Worm (Caenorhabditis elegans) whole organism, mixed stage, embryonic: ENCODE data around the gene Y61A9LA.7.

Source experiments
- M03D4.4 ChIP-seq: sonication (generic microtip); optimal IDR thresholded peaks from 2 replicates; lab custom pipeline; 2017; ENCODE audit warnings: mild to moderate bottlenecking, missing genetic modification characterization, missing compliant biosample characterization
- ceh-39 ChIP-seq: fragments of 150-350 bp; optimal IDR thresholded peaks from 2 replicates; lab custom pipeline; 2014; ENCODE audit warnings: missing biosample characterization, missing genetic modification characterization
- ceh-43 ChIP-seq: fragments of 200-800 bp; sonication (Bioruptor generic); optimal IDR thresholded peaks from 2 replicates; lab custom pipeline; 2018; ENCODE audit warnings: mild to moderate bottlenecking, missing genetic modification characterization, moderate library complexity, missing compliant biosample characterization
- ceh-83 ChIP-seq: fragments of 200-800 bp; sonication (Bioruptor generic); optimal IDR thresholded peaks from 2 replicates; lab custom pipeline; 2018; ENCODE audit warnings: mild to moderate bottlenecking, missing genetic modification characterization, missing compliant biosample characterization
- ces-1 ChIP-seq: fragments of 150-350 bp; optimal IDR thresholded peaks from 2 replicates; lab custom pipeline; 2014; ENCODE audit warnings: missing biosample characterization, missing genetic modification reagents, missing genetic modification characterization
- drap-1 ChIP-seq: fragments of 200-800 bp; sonication (Bioruptor generic); optimal IDR thresholded peaks from 3 replicates; lab custom pipeline; 2018; ENCODE audit warnings: mild to moderate bottlenecking, missing genetic modification characterization, missing compliant biosample characterization
- elt-3 ChIP-seq: fragments of 150-350 bp; optimal IDR thresholded peaks from 2 replicates; lab custom pipeline; 2014; ENCODE audit warnings: missing biosample characterization, missing genetic modification characterization
- flh-1 ChIP-seq: fragments of 200-800 bp; sonication (Bioruptor generic); optimal IDR thresholded peaks from 2 replicates; lab custom pipeline; 2018; ENCODE audit warnings: mild to moderate bottlenecking, missing genetic modification characterization, moderate library complexity, missing compliant biosample characterization
- ham-2 ChIP-seq: fragments of 200-800 bp; sonication (Bioruptor generic); optimal IDR thresholded peaks from 2 replicates; lab custom pipeline; 2018; ENCODE audit warnings: mild to moderate bottlenecking, missing genetic modification characterization, missing compliant biosample characterization
- hlh-1 ChIP-seq: fragments of 150-350 bp; optimal IDR thresholded peaks from 2 replicates; lab custom pipeline; 2014; ENCODE audit warnings: missing biosample characterization, missing genetic modification reagents, missing genetic modification characterization
- lin-13 ChIP-seq: fragments of 150-350 bp; optimal IDR thresholded peaks from 2 replicates; lab custom pipeline; 2014; ENCODE audit warnings: missing biosample characterization, missing genetic modification characterization
- lin-32 ChIP-seq: fragments of 200-800 bp; sonication (Bioruptor generic); optimal IDR thresholded peaks from 2 replicates; lab custom pipeline; 2018; ENCODE audit warnings: mild to moderate bottlenecking, missing genetic modification characterization, missing compliant biosample characterization
- mab-5 ChIP-seq: fragments of 150-350 bp; optimal IDR thresholded peaks from 2 replicates; lab custom pipeline; 2014; ENCODE audit warnings: missing biosample characterization, missing genetic modification characterization
- mls-2 ChIP-seq: sonication (generic microtip); optimal IDR thresholded peaks from 2 replicates; lab custom pipeline; 2016; ENCODE audit warnings: mild to moderate bottlenecking, missing genetic modification characterization, moderate library complexity, missing compliant biosample characterization
- nhr-12 ChIP-seq: fragments of 150-350 bp; optimal IDR thresholded peaks from 2 replicates; lab custom pipeline; 2014; ENCODE audit warnings: missing biosample characterization, missing genetic modification characterization
- nhr-237 ChIP-seq: fragments of 150-350 bp; optimal IDR thresholded peaks from 2 replicates; lab custom pipeline; 2014; ENCODE audit warnings: missing biosample characterization, missing genetic modification characterization
- nhr-28 ChIP-seq: fragments of 150-350 bp; optimal IDR thresholded peaks from 2 replicates; lab custom pipeline; 2014; ENCODE audit warnings: missing biosample characterization, missing genetic modification characterization
- nhr-76 ChIP-seq: sonication (generic microtip); optimal IDR thresholded peaks from 2 replicates; lab custom pipeline; 2017; ENCODE audit warnings: missing biosample characterization, missing genetic modification characterization
- pha-4 ChIP-seq: fragments of 150-350 bp; optimal IDR thresholded peaks from 2 replicates; lab custom pipeline; 2018; ENCODE audit warnings: missing biosample characterization, missing genetic modification reagents, missing genetic modification characterization
- sem-2 ChIP-seq: fragments of 200-800 bp; sonication (Bioruptor generic); optimal IDR thresholded peaks from 2 replicates; lab custom pipeline; 2018; ENCODE audit warnings: mild to moderate bottlenecking, missing genetic modification characterization, missing compliant biosample characterization
- snpc-4 ChIP-seq: fragments of 150-350 bp; optimal IDR thresholded peaks from 2 replicates; lab custom pipeline; 2014; ENCODE audit warnings: missing biosample characterization, missing genetic modification characterization
- sptf-1 ChIP-seq: sonication (generic microtip); optimal IDR thresholded peaks from 2 replicates; lab custom pipeline; 2017; ENCODE audit warnings: mild to moderate bottlenecking, missing genetic modification characterization, moderate library complexity, missing compliant biosample characterization
- tbx-8 ChIP-seq: fragments of 200-800 bp; sonication (Bioruptor generic); optimal IDR thresholded peaks from 2 replicates; lab custom pipeline; 2018; ENCODE audit warnings: mild to moderate bottlenecking, missing genetic modification characterization, moderate library complexity, missing compliant biosample characterization
- unc-39 ChIP-seq: fragments of 150-350 bp; optimal IDR thresholded peaks from 2 replicates; lab custom pipeline; 2014; ENCODE audit warnings: missing biosample characterization, missing genetic modification characterization
- unc-62 ChIP-seq: fragments of 150-350 bp; optimal IDR thresholded peaks from 2 replicates; lab custom pipeline; 2014; ENCODE audit warnings: missing biosample characterization, missing genetic modification reagents, missing genetic modification characterization
- zip-8 ChIP-seq: fragments of 150-350 bp; optimal IDR thresholded peaks from 2 replicates; lab custom pipeline; 2014; ENCODE audit warnings: missing biosample characterization, missing genetic modification characterization
- ztf-11 ChIP-seq: fragments of 150-350 bp; optimal IDR thresholded peaks from 2 replicates; lab custom pipeline; 2014; ENCODE audit warnings: missing biosample characterization, missing genetic modification characterization

The Y61A9LA.7 gene

DNA sequence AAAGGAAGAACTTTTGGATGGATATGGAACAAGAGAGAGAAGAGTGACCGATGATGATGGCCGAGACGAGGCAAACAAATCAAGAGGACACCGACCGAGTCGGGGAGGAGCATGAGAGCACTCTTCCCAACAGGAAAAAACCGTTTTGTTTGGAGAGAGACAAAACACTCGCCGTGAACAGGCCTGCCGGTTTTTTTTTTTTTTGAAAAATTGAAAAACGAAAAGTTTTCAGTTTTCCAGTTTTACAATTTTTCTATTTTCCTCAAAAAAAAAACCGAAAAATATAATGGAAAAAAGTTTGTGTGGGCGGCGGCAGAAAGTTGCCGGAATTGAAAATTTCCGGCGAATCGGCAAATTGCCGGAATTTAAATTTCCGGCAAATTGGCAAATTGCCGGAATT is at the start of gene Y61A9LA.7:
Y61A9LA.7 (minus strand) TSS at position 101 of the 400 bp plus-strand sequence.
- TF ChIP-seq ceh-83 (GFP tag; lab: Kevin White, UChicago), result no peak
- no peak for TF ChIP-seq unc-39 (tag; lab: Kevin White, UChicago)
- TF ChIP-seq ces-1 (GFP tag; lab: Kevin White, UChicago), result no peak
- TF ChIP-seq zip-8 (tag; lab: Kevin White, UChicago), result no peak
- no peak for TF ChIP-seq sem-2
- TF ChIP-seq ceh-43, result no peak
- no peak for TF ChIP-seq ceh-39 (tag; lab: Kevin White, UChicago)
- no peak for TF ChIP-seq ham-2
- TF ChIP-seq snpc-4 (tag; lab: Kevin White, UChicago), result no peak
- no peak for TF ChIP-seq nhr-76 (tag; lab: Kevin White, UChicago)
- no peak for TF ChIP-seq drap-1 (GFP tag; lab: Kevin White, UChicago)
- TF ChIP-seq sptf-1 (tag; lab: Kevin White, UChicago), result no peak
- TF ChIP-seq unc-62 (GFP tag; lab: Kevin White, UChicago), result no peak
- no peak for TF ChIP-seq ztf-11 (tag; lab: Kevin White, UChicago)
- no peak for TF ChIP-seq nhr-237 (tag; lab: Kevin White, UChicago)

- TF ChIP-seq nhr-76 (tag; lab: Kevin White, UChicago) (no peak), tbx-8 (GFP tag; lab: Kevin White, UChicago) (no peak), hlh-1 (tag; lab: Kevin White, UChicago) (no peak), ceh-39 (tag; lab: Kevin White, UChicago) (no peak), sem-2 (no peak), nhr-237 (tag; lab: Kevin White, UChicago) (no peak), mls-2 (tag; lab: Kevin White, UChicago) (no peak), ceh-83 (GFP tag; lab: Kevin White, UChicago) (no peak), unc-39 (tag; lab: Kevin White, UChicago) (no peak), mab-5 (tag; lab: Kevin White, UChicago) (no peak), zip-8 (tag; lab: Kevin White, UChicago) (no peak)
- TF ChIP-seq, all 35 proteins: peak for 0
Measured at ce11 chrV:4606828-4607227, 47.2 kb upstream of the Y61A9LA.7 start, which contains the start of gene txt-6. Gene txt-6 (minus strand): TSS chrV:4606928.

- no peak for TF ChIP-seq flh-1 (GFP tag; lab: Kevin White, UChicago)
- TF ChIP-seq lin-13 (tag; lab: Kevin White, UChicago), result no peak
- no peak for TF ChIP-seq zip-8 (tag; lab: Kevin White, UChicago)
- no peak for TF ChIP-seq unc-62 (GFP tag; lab: Kevin White, UChicago)
- TF ChIP-seq lin-32 (GFP tag; lab: Kevin White, UChicago), result no peak
Measured at ce11 chrV:4599225-4599624, 39.6 kb upstream of the Y61A9LA.7 start.

ce11 chrV:4598489-4598888 is 38.9 kb upstream of the Y61A9LA.7 start:
- no peak for TF ChIP-seq drap-1 (GFP tag; lab: Kevin White, UChicago)
- no peak for TF ChIP-seq hlh-1 (tag; lab: Kevin White, UChicago)
- TF ChIP-seq ces-1 (GFP tag; lab: Kevin White, UChicago), result no peak
- TF ChIP-seq, all 35 proteins: peak for 0

DNA sequence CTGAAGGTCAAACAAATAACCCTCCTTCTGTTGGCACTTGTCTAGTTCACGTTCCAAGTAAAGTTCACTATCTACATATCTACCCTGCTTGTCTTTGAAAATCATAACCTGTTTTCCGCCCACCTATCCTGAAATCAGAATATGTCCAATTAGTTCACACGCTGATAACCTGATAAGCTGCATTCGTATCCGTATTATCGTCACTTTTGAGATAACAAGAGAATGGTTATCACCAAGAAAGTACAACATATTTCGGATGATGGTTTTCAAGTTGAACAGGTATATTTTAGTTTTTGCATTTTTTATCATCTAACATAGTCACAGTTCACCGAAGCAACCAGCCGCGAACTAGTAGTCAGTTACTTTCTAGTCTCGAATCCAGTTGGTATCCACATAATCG is 31.2 kb upstream of the Y61A9LA.7 start:
- TF ChIP-seq ceh-43 (no peak), ces-1 (GFP tag; lab: Kevin White, UChicago) (no peak), pha-4 (tag; lab: Kevin White, UChicago) (no peak), ceh-83 (GFP tag; lab: Kevin White, UChicago) (no peak), nhr-12 (tag; lab: Kevin White, UChicago) (no peak), hlh-1 (tag; lab: Kevin White, UChicago) (no peak), elt-3 (no peak), ham-2 (no peak), nhr-28 (tag; lab: Kevin White, UChicago) (no peak), M03D4.4 (tag; lab: Kevin White, UChicago) (no peak), ceh-39 (tag; lab: Kevin White, UChicago) (no peak)
- TF ChIP-seq, all 35 proteins: peak for 0

DNA sequence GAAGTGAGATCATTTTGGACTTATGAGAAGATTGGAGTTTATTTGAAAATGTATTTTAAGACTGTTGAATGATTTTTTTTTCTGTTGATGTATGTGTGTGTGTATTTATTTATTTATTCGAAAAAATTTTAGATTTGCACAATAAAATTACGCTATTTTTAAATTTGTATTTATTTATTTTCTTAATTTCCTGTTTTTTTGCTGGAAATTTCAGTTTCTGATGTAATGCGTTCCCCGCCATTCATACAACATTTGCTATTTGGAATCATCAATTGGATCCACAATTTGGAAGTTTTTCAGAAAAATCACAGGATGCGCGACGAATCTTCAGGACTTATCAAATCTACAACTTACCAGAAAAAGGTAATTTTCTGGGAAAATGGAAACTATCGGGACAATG is 25.4 kb upstream of the Y61A9LA.7 start, which contains the start of gene Y61A9LA.1:
Y61A9LA.1 (plus strand) TSS at position 301 of the 400 bp plus-strand sequence.
- no peak for TF ChIP-seq zip-8 (tag; lab: Kevin White, UChicago)
- no peak for TF ChIP-seq nhr-76 (tag; lab: Kevin White, UChicago)
- TF ChIP-seq sem-2, result no peak
- no peak for TF ChIP-seq ceh-39 (tag; lab: Kevin White, UChicago)
